Worm (Caenorhabditis elegans) whole organism, late embryonic: ENCODE results near the gene H38K22.9.
A peak's percentile ranks its signal among the peaks of the same experiment; 100 is the strongest.

Source experiments
- K02D7.2 ChIP-seq: sonication (generic microtip); optimal IDR thresholded peaks from 2 replicates; lab custom pipeline; 2017; ENCODE audit warnings: mild to moderate bottlenecking, missing genetic modification characterization, missing compliant biosample characterization
- K09A11.1 ChIP-seq: sonication (generic microtip); optimal IDR thresholded peaks from 2 replicates; lab custom pipeline; 2017; ENCODE audit warnings: antibody characterized with exemption, mild to moderate bottlenecking, missing genetic modification characterization, missing compliant biosample characterization; ENCODE audit not compliant: insufficient read depth
- T23F11.4 ChIP-seq: fragments of 200-800 bp; sonication (Bioruptor generic); optimal IDR thresholded peaks from 2 replicates; lab custom pipeline; 2018; ENCODE audit warnings: mild to moderate bottlenecking, missing genetic modification characterization, missing compliant biosample characterization
- Y22D7AL.16 ChIP-seq: sonication (generic microtip); optimal IDR thresholded peaks from 2 replicates; lab custom pipeline; 2016; ENCODE audit warnings: missing genetic modification characterization, missing compliant biosample characterization
- ahr-1 ChIP-seq: sonication (generic microtip); optimal IDR thresholded peaks from 2 replicates; lab custom pipeline; 2016; ENCODE audit warnings: missing genetic modification characterization, missing compliant biosample characterization
- ama-1 ChIP-seq: fragments of 150-350 bp; optimal IDR thresholded peaks from 2 replicates; lab custom pipeline; 2014
- ceh-19 ChIP-seq: fragments of 200-800 bp; sonication (Bioruptor generic); optimal IDR thresholded peaks from 2 replicates; lab custom pipeline; 2018; ENCODE audit warnings: mild to moderate bottlenecking, missing genetic modification characterization, missing compliant biosample characterization
- ceh-22 ChIP-seq: sonication (generic microtip); optimal IDR thresholded peaks from 2 replicates; lab custom pipeline; 2017; ENCODE audit warnings: missing biosample characterization, missing genetic modification characterization
- ceh-24 ChIP-seq: sonication (generic microtip); optimal IDR thresholded peaks from 2 replicates; lab custom pipeline; 2016; ENCODE audit warnings: mild to moderate bottlenecking, missing genetic modification characterization, missing compliant biosample characterization
- ceh-30 ChIP-seq: fragments of 150-350 bp; optimal IDR thresholded peaks from 2 replicates; lab custom pipeline; 2014; ENCODE audit warnings: missing biosample characterization, missing genetic modification characterization
- ceh-31 ChIP-seq: sonication (generic microtip); optimal IDR thresholded peaks from 2 replicates; lab custom pipeline; 2016; ENCODE audit warnings: missing genetic modification characterization, missing compliant biosample characterization
- ceh-34 ChIP-seq: sonication (generic microtip); optimal IDR thresholded peaks from 2 replicates; lab custom pipeline; 2016; ENCODE audit warnings: mild to moderate bottlenecking, missing genetic modification characterization, missing compliant biosample characterization
- ceh-45 ChIP-seq: fragments of 200-800 bp; sonication (Bioruptor generic); IDR thresholded peaks from 2 replicates; pipeline ENCODE4 v1.3.6; 2022; ENCODE audit warnings: missing genetic modification reagents, missing genetic modification characterization, missing compliant biosample characterization
- ceh-48 ChIP-seq: sonication (generic microtip); optimal IDR thresholded peaks from 2 replicates; lab custom pipeline; 2016; ENCODE audit warnings: missing genetic modification characterization, inconsistent platforms, missing compliant biosample characterization
- dve-1 ChIP-seq: sonication (generic microtip); optimal IDR thresholded peaks from 2 replicates; lab custom pipeline; 2017; ENCODE audit warnings: antibody characterized with exemption, mild to moderate bottlenecking, missing genetic modification characterization, missing compliant biosample characterization
- elt-2 ChIP-seq: sonication (generic microtip); optimal IDR thresholded peaks from 2 replicates; lab custom pipeline; 2016; ENCODE audit warnings: missing genetic modification reagents, missing genetic modification characterization, missing compliant biosample characterization
- fax-1 ChIP-seq: sonication (generic microtip); optimal IDR thresholded peaks from 2 replicates; lab custom pipeline; 2016; ENCODE audit warnings: missing genotype, missing genetic modification characterization, missing compliant biosample characterization
- fkh-10 ChIP-seq: fragments of 150-350 bp; optimal IDR thresholded peaks from 2 replicates; lab custom pipeline; 2014; ENCODE audit warnings: missing biosample characterization, missing genetic modification reagents, missing genetic modification characterization
- fkh-6 ChIP-seq: sonication (generic microtip); optimal IDR thresholded peaks from 2 replicates; lab custom pipeline; 2016; ENCODE audit warnings: missing genetic modification characterization, missing compliant biosample characterization
- gmeb-2 ChIP-seq: sonication (generic microtip); optimal IDR thresholded peaks from 2 replicates; lab custom pipeline; 2016; ENCODE audit warnings: missing genetic modification characterization, inconsistent platforms, missing compliant biosample characterization
- hlh-13 ChIP-seq: fragments of 200-800 bp; sonication (Bioruptor generic); optimal IDR thresholded peaks from 2 replicates; lab custom pipeline; 2018; ENCODE audit warnings: mild to moderate bottlenecking, missing genetic modification characterization, missing compliant biosample characterization
- hlh-8 ChIP-seq: sonication (generic microtip); optimal IDR thresholded peaks from 2 replicates; lab custom pipeline; 2016; ENCODE audit warnings: missing genotype, missing genetic modification characterization, missing compliant biosample characterization
- mec-3 ChIP-seq: sonication (generic microtip); optimal IDR thresholded peaks from 2 replicates; lab custom pipeline; 2016; ENCODE audit warnings: borderline replicate concordance, missing genetic modification characterization, missing compliant biosample characterization
- nfya-1 ChIP-seq: sonication (generic microtip); optimal IDR thresholded peaks from 2 replicates; lab custom pipeline; 2017; ENCODE audit warnings: missing genetic modification characterization, mild to moderate bottlenecking, missing compliant biosample characterization, antibody characterized with exemption, moderate library complexity
- odd-2 ChIP-seq: sonication (generic microtip); optimal IDR thresholded peaks from 2 replicates; lab custom pipeline; 2017; ENCODE audit warnings: antibody characterized with exemption, mild to moderate bottlenecking, missing genetic modification characterization, missing compliant biosample characterization
- pat-9 ChIP-seq: fragments of 200-800 bp; sonication (Bioruptor generic); optimal IDR thresholded peaks from 2 replicates; lab custom pipeline; 2018; ENCODE audit warnings: mild to moderate bottlenecking, missing genetic modification characterization, moderate library complexity, missing compliant biosample characterization
- ref-2 ChIP-seq: sonication (generic microtip); optimal IDR thresholded peaks from 2 replicates; lab custom pipeline; 2016; ENCODE audit warnings: missing genetic modification characterization, missing compliant biosample characterization
- tbx-7 ChIP-seq: sonication (generic microtip); optimal IDR thresholded peaks from 2 replicates; lab custom pipeline; 2016; ENCODE audit warnings: missing genotype, missing genetic modification characterization, missing compliant biosample characterization
- ttx-3 ChIP-seq: sonication (generic microtip); optimal IDR thresholded peaks from 2 replicates; lab custom pipeline; 2016; ENCODE audit warnings: missing genetic modification reagents, missing genetic modification characterization, missing compliant biosample characterization
- unc-3 ChIP-seq, 2 experiments: fragments of 200-800 bp in 1 of 2; sonication (Bioruptor generic) in 1 of 2; sonication (generic microtip) in 1 of 2; conservative IDR thresholded peaks in 1 of 2; optimal IDR thresholded peaks in 1 of 2; 2 replicates each; pipeline versions ENCODE4 v1.3.6 to Lab custom; 2016 to 2022; ENCODE audit warnings: missing compliant biosample characterization in 2 of 2, missing genetic modification characterization in 2 of 2, missing genetic modification reagents in 1 of 2

The H38K22.9 gene

DNA sequence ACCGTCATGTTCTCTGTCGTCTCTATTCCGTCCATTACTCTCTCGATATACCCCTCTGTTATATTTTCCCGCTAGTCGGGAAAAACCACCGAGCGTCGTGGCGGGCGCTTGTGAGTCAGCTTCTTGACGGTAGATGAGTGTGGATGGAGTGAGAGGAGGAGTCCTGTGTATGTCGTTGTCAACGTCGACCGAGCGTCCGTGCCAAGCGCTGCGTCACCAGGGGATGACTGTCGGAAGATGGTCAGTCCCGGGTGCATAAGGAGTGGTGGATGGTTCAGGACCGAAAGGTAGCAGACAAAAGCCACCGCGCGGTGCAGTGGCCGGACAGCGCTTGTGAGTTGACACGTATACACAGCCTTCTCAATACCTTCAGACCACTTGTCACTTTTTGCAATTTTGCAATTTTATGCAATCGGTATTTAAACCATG is 45.4 kb downstream of the H38K22.9 start (continued):
- peak; percentile 18 for TF ChIP-seq dve-1 (tag; lab: Kevin White, UChicago)
- peak; percentile 16 for TF ChIP-seq ceh-24 (tag; lab: Kevin White, UChicago)
- peak; percentile 29 for TF ChIP-seq ceh-31 (tag; lab: Kevin White, UChicago)
- TF ChIP-seq fax-1 (tag; lab: Kevin White, UChicago) = peak; percentile 20
- TF ChIP-seq K02D7.2 = peak; percentile 44
- peak; percentile 33 for TF ChIP-seq T23F11.4

DNA sequence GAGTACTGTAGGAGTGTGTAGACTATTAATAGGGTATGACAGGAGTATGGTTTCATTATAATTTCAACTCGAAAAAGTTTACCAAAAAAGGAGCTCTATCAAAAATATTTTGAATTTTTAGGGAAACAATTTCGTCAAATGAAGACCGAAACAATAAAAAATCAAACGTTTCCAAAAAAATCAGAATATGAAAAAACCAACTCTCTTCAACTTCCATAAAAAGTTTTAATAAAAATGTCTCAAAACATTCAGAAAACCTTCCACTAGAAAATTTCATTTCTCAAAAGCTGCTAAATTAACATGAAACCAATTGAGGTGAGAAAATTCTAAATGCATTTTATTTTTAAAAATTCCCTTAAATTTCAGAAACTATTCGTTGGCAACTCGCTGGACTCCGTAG is 46.6 kb downstream of the H38K22.9 start, which contains the start of gene ckb-3:
Gene ckb-3, plus strand, starts transcription at position 301 of the 400 bp plus-strand sequence.
- no peak for TF ChIP-seq fkh-6
- no peak for TF ChIP-seq ceh-48
- no peak for TF ChIP-seq tbx-7 (tag; lab: Kevin White, UChicago)
- no peak for TF ChIP-seq hlh-13
- no peak for TF ChIP-seq ceh-22 (tag; lab: Kevin White, UChicago)
- no peak for TF ChIP-seq ttx-3 (tag; lab: Kevin White, UChicago)
- TF ChIP-seq odd-2 (tag; lab: Kevin White, UChicago) = no peak
- no peak for TF ChIP-seq gmeb-2 (tag; lab: Kevin White, UChicago)
- TF ChIP-seq ama-1 (lab: Kevin White, UChicago) = no peak
- TF ChIP-seq mec-3 (tag; lab: Kevin White, UChicago) = no peak
- no peak for TF ChIP-seq fax-1 (tag; lab: Kevin White, UChicago)
- no peak for TF ChIP-seq ceh-45 (GFP tag; lab: Robert Waterston, UW)
- no peak for TF ChIP-seq ref-2 (tag; lab: Kevin White, UChicago)
- TF ChIP-seq ceh-34 (tag; lab: Kevin White, UChicago) = no peak
- TF ChIP-seq hlh-8 (tag; lab: Kevin White, UChicago) = no peak
- TF ChIP-seq fkh-10 = no peak

DNA sequence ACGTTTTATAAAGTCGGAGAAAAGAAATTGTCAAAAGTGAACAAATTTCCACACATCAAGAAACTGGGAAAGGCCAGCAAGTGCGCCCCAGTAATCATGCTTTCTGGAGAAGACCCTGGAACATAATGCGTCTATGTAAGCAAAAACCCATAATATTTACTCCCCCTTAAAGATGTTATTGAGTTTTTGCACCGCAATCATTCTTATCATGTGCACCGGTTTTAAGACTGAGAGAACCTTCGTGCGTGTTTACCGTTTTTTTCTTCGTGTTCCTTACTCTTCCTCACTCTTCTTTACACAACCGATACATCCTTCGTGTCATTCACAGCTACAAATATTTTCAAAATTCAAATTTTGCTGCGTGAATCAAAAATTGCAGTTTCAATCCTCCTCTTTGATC is 48.9 kb downstream of the H38K22.9 start:
- TF ChIP-seq ceh-48 (no peak), ahr-1 (tag; lab: Kevin White, UChicago) (no peak), dve-1 (tag; lab: Kevin White, UChicago) (no peak), pat-9 (tag; lab: Kevin White, UChicago) (no peak), unc-3 (GFP tag; conservative IDR thresholded peaks at IDR 0.05; lab: Robert Waterston, UW) (no peak), unc-3 (tag; optimal IDR thresholded peaks at IDR 0.05; lab: Kevin White, UChicago) (no peak), ceh-19 (GFP tag; lab: Kevin White, UChicago) (no peak), Y22D7AL.16 (tag; lab: Kevin White, UChicago) (no peak), K09A11.1 (tag; lab: Kevin White, UChicago) (no peak), ceh-30 (tag; lab: Kevin White, UChicago) (no peak), nfya-1 (tag; lab: Kevin White, UChicago) (no peak), fkh-10 (no peak), hlh-8 (tag; lab: Kevin White, UChicago) (no peak), elt-2 (no peak)
